Fruit fly (Drosophila melanogaster): ENCODE data around the gene CG15167.
A peak's percentile ranks its signal among the peaks of the same experiment; 100 is the strongest.

The CG15167 gene

dm6 chr2L:18708239-18708891 is 31.8 kb upstream of the CG15167 start, which contains the start of the genes Faf2 and Grip71 (continued):
- peak; percentile 94 for TF ChIP-seq CG17829 (tag; optimal IDR thresholded peaks at IDR 0.05)
- TF ChIP-seq NC2α (GFP tag; optimal IDR thresholded peaks at IDR 0.05), result peak; percentile 32
- TF ChIP-seq Ets65A (GFP tag), result peak; percentile 99
- TF ChIP-seq CG16815 (GFP tag; optimal IDR thresholded peaks at IDR 0.05), result peak; percentile 95
- peak; percentile 94 for TF ChIP-seq bcd (GFP tag; optimal IDR thresholded peaks at IDR 0.05)
- TF ChIP-seq emc (GFP tag; optimal IDR thresholded peaks at IDR 0.05), result peak; percentile 71
- TF ChIP-seq en (GFP tag; optimal IDR thresholded peaks at IDR 0.05), result peak; percentile 44
- TF ChIP-seq CG6765 (GFP tag; optimal IDR thresholded peaks at IDR 0.05), result peak; percentile 38
- TF ChIP-seq CG33557 (GFP tag; optimal IDR thresholded peaks at IDR 0.05), result peak; percentile 66
- no peak for TF ChIP-seq sna (GFP tag; IDR thresholded peaks at IDR 0.05; ENCODE audit: partially characterized antibody)
- TF ChIP-seq Bteb2 (GFP tag; optimal IDR thresholded peaks at IDR 0.05), result peak; percentile 79
- no peak for TF ChIP-seq hth (optimal IDR thresholded peaks at IDR 0.05)
- TF ChIP-seq fru (optimal IDR thresholded peaks at IDR 0.05), result no peak
- TF ChIP-seq CG6254 (GFP tag; optimal IDR thresholded peaks at IDR 0.05), result peak; percentile 63
- peak; percentile 81 for TF ChIP-seq CG12104 (GFP tag; optimal IDR thresholded peaks at IDR 0.05)
- peak; percentile 82 for TF ChIP-seq Atf3 (GFP tag; optimal IDR thresholded peaks at IDR 0.05)
- peak; percentile 86 for TF ChIP-seq Dip3 (GFP tag; optimal IDR thresholded peaks at IDR 0.05)
- TF ChIP-seq ttk (GFP tag; IDR thresholded peaks at IDR 0.05), result peak; percentile 96
- TF ChIP-seq odd (GFP tag; optimal IDR thresholded peaks at IDR 0.05), result peak; percentile 1
- peak; percentile 57 for TF ChIP-seq Scr (GFP tag; IDR thresholded peaks at IDR 0.05; ENCODE audit: partially characterized antibody)
- TF ChIP-seq slbo (GFP tag; IDR thresholded peaks at IDR 0.05), result peak; percentile 98
- peak; percentile 84 for TF ChIP-seq NC2β (GFP tag; optimal IDR thresholded peaks at IDR 0.05)
- TF ChIP-seq CG17802 (tag; optimal IDR thresholded peaks at IDR 0.05), result peak; percentile 94
- peak; percentile 36 for TF ChIP-seq CG5180 (GFP tag; optimal IDR thresholded peaks at IDR 0.05)
- peak in 1 of 2 experiments; percentile 72 for TF ChIP-seq crp (GFP tag; optimal IDR thresholded peaks at IDR 0.05)
- peak; percentile 90 for TF ChIP-seq wor (GFP tag; IDR thresholded peaks at IDR 0.05)
- TF ChIP-seq CG16863 (GFP tag; optimal IDR thresholded peaks at IDR 0.05), result peak; percentile 76
- TF ChIP-seq CG6689 (GFP tag; IDR thresholded peaks at IDR 0.05), result peak; percentile 95
- peak; percentile 84 for TF ChIP-seq caup (GFP tag; optimal IDR thresholded peaks at IDR 0.05; ENCODE audit: severe bottlenecking)
- peak; percentile 96 for TF ChIP-seq CG30403 (GFP tag; optimal IDR thresholded peaks at IDR 0.05)
- peak; percentile 94 for TF ChIP-seq pum (GFP tag; optimal IDR thresholded peaks at IDR 0.05)
- peak; percentile 94 for TF ChIP-seq B-H1 (GFP tag; IDR thresholded peaks at IDR 0.05)
- peak; percentile 87 for TF ChIP-seq CG13123 (GFP tag; optimal IDR thresholded peaks at IDR 0.05)
- peak; percentile 23; the same call in 1 of the 2 replicates for TF ChIP-seq Bgb (GFP tag; IDR thresholded peaks at IDR 0.05; ENCODE audit: partially characterized antibody)
- peak; percentile 92 for TF ChIP-seq dmrt11E (tag; optimal IDR thresholded peaks at IDR 0.05)
- peak; percentile 85 for TF ChIP-seq ewg (GFP tag; optimal IDR thresholded peaks at IDR 0.05)
- TF ChIP-seq CG32772 (GFP tag; IDR thresholded peaks at IDR 0.05), result peak; percentile 97
- peak; percentile 99 for TF ChIP-seq sens (GFP tag)
- no peak for TF ChIP-seq CG2129 (GFP tag; IDR thresholded peaks at IDR 0.05; ENCODE audit: partially characterized antibody)
- peak; percentile 96 for TF ChIP-seq ci (GFP tag; IDR thresholded peaks at IDR 0.05)
- no peak for TF ChIP-seq CG15479 (GFP tag; optimal IDR thresholded peaks at IDR 0.05)
- peak; percentile 85 for TF ChIP-seq lab (GFP tag; optimal IDR thresholded peaks at IDR 0.05)
- TF ChIP-seq usp (GFP tag; optimal IDR thresholded peaks at IDR 0.05), result no peak
- TF ChIP-seq chinmo (GFP tag; IDR thresholded peaks at IDR 0.05; ENCODE audit: partially characterized antibody), result peak; percentile 86; the same call in 3 of the 4 replicates
- TF ChIP-seq CG31441 (GFP tag; IDR thresholded peaks at IDR 0.05), result peak; percentile 90
- peak; percentile 86 for TF ChIP-seq E2f2 (GFP tag; IDR thresholded peaks at IDR 0.05)
- peak; percentile 88 for TF ChIP-seq hkb (optimal IDR thresholded peaks at IDR 0.05)
- TF ChIP-seq hkb (GFP tag; IDR thresholded peaks at IDR 0.05), result peak; percentile 91
- TF ChIP-seq fd102C (GFP tag; optimal IDR thresholded peaks at IDR 0.05), result no peak
- TF ChIP-seq CG15696 (tag; optimal IDR thresholded peaks at IDR 0.05), result peak; percentile 89
